Fruit fly (Drosophila melanogaster): ENCODE data around the gene CG7632.

CG7632 gene

dm6 chr3L:21319313-21319907, 14.9 kb downstream of the CG7632 start (continued):
- no peak for TF ChIP-seq CG4730 (GFP tag; IDR thresholded peaks at IDR 0.05)
- TF ChIP-seq Bdp1 (GFP tag; optimal IDR thresholded peaks at IDR 0.05), result no peak
- TF ChIP-seq CG18599 (GFP tag; optimal IDR thresholded peaks at IDR 0.05), result peak; percentile 57

- no peak for TF ChIP-seq CG15479 (GFP tag; optimal IDR thresholded peaks at IDR 0.05)
- TF ChIP-seq D19A (tag; optimal IDR thresholded peaks at IDR 0.05), result no peak
- TF ChIP-seq Antp (GFP tag; optimal IDR thresholded peaks at IDR 0.05), result no peak
- TF ChIP-seq jing (GFP tag; optimal IDR thresholded peaks at IDR 0.05), result no peak
- TF ChIP-seq tio (GFP tag; optimal IDR thresholded peaks at IDR 0.05), result no peak
- TF ChIP-seq Atf-2 (GFP tag; optimal IDR thresholded peaks at IDR 0.05), result no peak
- TF ChIP-seq en (GFP tag; optimal IDR thresholded peaks at IDR 0.05), result no peak
- TF ChIP-seq z (GFP tag; IDR thresholded peaks at IDR 0.05), result no peak
- 0 out of 2 replicates have a peak, but pooled peaks have one; percentile 8 for TF ChIP-seq Dref (GFP tag; IDR thresholded peaks at IDR 0.05)
- TF ChIP-seq CG16815 (GFP tag; optimal IDR thresholded peaks at IDR 0.05), result no peak
- peak; percentile 83 for TF ChIP-seq CG8478 (optimal IDR thresholded peaks at IDR 0.05)
- TF ChIP-seq CG2199 (GFP tag; IDR thresholded peaks at IDR 0.05), result no peak
- no peak for TF ChIP-seq CG1647 (GFP tag; optimal IDR thresholded peaks at IDR 0.05)
- no peak for TF ChIP-seq CG13296 (GFP tag; optimal IDR thresholded peaks at IDR 0.05)
- TF ChIP-seq Hmx (GFP tag; optimal IDR thresholded peaks at IDR 0.05), result no peak
- TF ChIP-seq CTCF (GFP tag; optimal IDR thresholded peaks at IDR 0.05), result no peak
- peak; percentile 66 for TF ChIP-seq Ets65A (GFP tag)
- TF ChIP-seq CG15269 (tag; optimal IDR thresholded peaks at IDR 0.05), result no peak
- TF ChIP-seq CG9609 (GFP tag; optimal IDR thresholded peaks at IDR 0.05), result no peak
- peak; percentile 22 for TF ChIP-seq Med (GFP tag)
- no peak for TF ChIP-seq CG33557 (GFP tag; optimal IDR thresholded peaks at IDR 0.05)
- TF ChIP-seq Adf1 (GFP tag; IDR thresholded peaks at IDR 0.05), result no peak
- no peak for TF ChIP-seq CG1792 (GFP tag; optimal IDR thresholded peaks at IDR 0.05)
- no peak for TF ChIP-seq CG17361 (GFP tag; IDR thresholded peaks at IDR 0.05)
- no peak for TF ChIP-seq Meics (GFP tag; optimal IDR thresholded peaks at IDR 0.05)
- TF ChIP-seq Bdp1 (GFP tag; optimal IDR thresholded peaks at IDR 0.05), result no peak
- peak; percentile 24 for TF ChIP-seq Hr39 (optimal IDR thresholded peaks at IDR 0.05)
These were observed 15.5 kb downstream of the CG7632 start for dm6 chr3L:21319957-21320356.

dm6 chr3L:21321807-21322503, 17.5 kb downstream of the CG7632 start:
- TF ChIP-seq so (GFP tag; IDR thresholded peaks at IDR 0.05) (no peak), CG3847 (GFP tag; IDR thresholded peaks at IDR 0.05) (peak; percentile 36; the same call in 1 of the 2 replicates), MTF-1 (GFP tag; optimal IDR thresholded peaks at IDR 0.05; ENCODE audit: borderline replicate concordance) (no peak), en (GFP tag; optimal IDR thresholded peaks at IDR 0.05) (no peak), gem (tag; optimal IDR thresholded peaks at IDR 0.05) (peak; percentile 48), CG2678 (tag; optimal IDR thresholded peaks at IDR 0.05) (peak; percentile 79), CG13424 (tag; optimal IDR thresholded peaks at IDR 0.05) (peak; percentile 53), Fer1 (GFP tag; optimal IDR thresholded peaks at IDR 0.05) (peak; percentile 78), Oaz (GFP tag; IDR thresholded peaks at IDR 0.05) (no peak), HLH54F (GFP tag; optimal IDR thresholded peaks at IDR 0.05) (peak; percentile 7), CG15269 (tag; optimal IDR thresholded peaks at IDR 0.05) (peak; percentile 51), CG8388 (GFP tag; optimal IDR thresholded peaks at IDR 0.05) (no peak), ind (GFP tag; optimal IDR thresholded peaks at IDR 0.05) (peak; percentile 11), CG7556 (GFP tag; optimal IDR thresholded peaks at IDR 0.05) (peak; percentile 73), tap (tag; optimal IDR thresholded peaks at IDR 0.05) (peak; percentile 0), CG13894 (tag; optimal IDR thresholded peaks at IDR 0.05) (peak; percentile 59), pho (GFP tag; optimal IDR thresholded peaks at IDR 0.05) (peak; percentile 28), CG9727 (GFP tag; optimal IDR thresholded peaks at IDR 0.05) (peak; percentile 20), CG34376 (GFP tag; optimal IDR thresholded peaks at IDR 0.05) (peak; percentile 69), org-1 (GFP tag; optimal IDR thresholded peaks at IDR 0.05) (peak; percentile 5), gsb (GFP tag; IDR thresholded peaks at IDR 0.05) (no peak), Mrtf (GFP tag; IDR thresholded peaks at IDR 0.05) (no peak), CG2120 (GFP tag; optimal IDR thresholded peaks at IDR 0.05) (peak; percentile 68), Ets65A (GFP tag) (peak; percentile 14)
